Fruit fly (Drosophila melanogaster): Measurements from ENCODE around the gene BoYb.

Gene BoYb

dm6 chr3L:22883649-22884048 is 18.1 kb upstream of the BoYb start (continued):
- TF ChIP-seq Ssrp (tag; optimal IDR thresholded peaks at IDR 0.05) (peak; percentile 5), Nf-YA (GFP tag; IDR thresholded peaks at IDR 0.05) (no peak), Hr51 (GFP tag; optimal IDR thresholded peaks at IDR 0.05) (peak in 1 of 2 experiments; percentile 26), CG10267 (tag; optimal IDR thresholded peaks at IDR 0.05) (peak; percentile 12), CG2678 (tag; optimal IDR thresholded peaks at IDR 0.05) (peak; percentile 26), CG31441 (GFP tag; IDR thresholded peaks at IDR 0.05) (peak; percentile 46), CG17361 (GFP tag; IDR thresholded peaks at IDR 0.05) (0 out of 3 replicates have a peak, but pooled peaks have one; percentile 22), CG18262 (tag; optimal IDR thresholded peaks at IDR 0.05) (peak; percentile 45), Fer1 (GFP tag; optimal IDR thresholded peaks at IDR 0.05) (no peak), Sox102F (GFP tag; optimal IDR thresholded peaks at IDR 0.05) (peak; percentile 25), Max (GFP tag; optimal IDR thresholded peaks at IDR 0.05) (no peak), lov (optimal IDR thresholded peaks at IDR 0.05) (no peak), lov (GFP tag; IDR thresholded peaks at IDR 0.05) (peak; percentile 10; the same call in 1 of the 3 replicates), CG5180 (GFP tag; optimal IDR thresholded peaks at IDR 0.05) (no peak), CG17328 (GFP tag; IDR thresholded peaks at IDR 0.05) (0 out of 2 replicates have a peak, but pooled peaks have one; percentile 24), ind (GFP tag; optimal IDR thresholded peaks at IDR 0.05) (no peak), CG10979 (tag; optimal IDR thresholded peaks at IDR 0.05) (peak; percentile 32), fd96Cb (tag; optimal IDR thresholded peaks at IDR 0.05) (peak; percentile 20), Pdp1 (GFP tag; optimal IDR thresholded peaks at IDR 0.05) (no peak), phol (tag; optimal IDR thresholded peaks at IDR 0.05) (peak; percentile 22), CG17359 (tag; optimal IDR thresholded peaks at IDR 0.05) (peak; percentile 5), CG13424 (tag; optimal IDR thresholded peaks at IDR 0.05) (peak; percentile 9), CG2120 (GFP tag; optimal IDR thresholded peaks at IDR 0.05) (no peak), gem (tag; optimal IDR thresholded peaks at IDR 0.05) (peak; percentile 34), D19A (tag; optimal IDR thresholded peaks at IDR 0.05) (peak; percentile 91), nmo (GFP tag; optimal IDR thresholded peaks at IDR 0.05) (peak; percentile 27), CG7357 (GFP tag; IDR thresholded peaks at IDR 0.05) (no peak), CG7963 (GFP tag; IDR thresholded peaks at IDR 0.05; ENCODE audit: partially characterized antibody) (no peak), CG2712 (tag; optimal IDR thresholded peaks at IDR 0.05) (peak; percentile 42), tap (tag; optimal IDR thresholded peaks at IDR 0.05) (peak; percentile 38), CG11504 (tag; optimal IDR thresholded peaks at IDR 0.05) (peak; percentile 36)

- no peak for TF ChIP-seq CG2678 (tag; optimal IDR thresholded peaks at IDR 0.05)
- no peak for TF ChIP-seq NFAT (GFP tag; IDR thresholded peaks at IDR 0.05)
- no peak for TF ChIP-seq Side (GFP tag; optimal IDR thresholded peaks at IDR 0.05)
- TF ChIP-seq HLHmδ (GFP tag; optimal IDR thresholded peaks at IDR 0.05): no peak
- TF ChIP-seq CG3838 (GFP tag; optimal IDR thresholded peaks at IDR 0.05): no peak
- TF ChIP-seq sens (GFP tag): peak; percentile 18
- no peak for TF ChIP-seq ssp (GFP tag; IDR thresholded peaks at IDR 0.05)
- TF ChIP-seq Ets65A (GFP tag): peak; percentile 55
Measured at dm6 chr3L:22884481-22884880, 17.2 kb upstream of the BoYb start.

- no peak for TF ChIP-seq CG4282 (GFP tag; optimal IDR thresholded peaks at IDR 0.05)
- TF ChIP-seq NK7.1 (GFP tag; optimal IDR thresholded peaks at IDR 0.05): no peak
- no peak for TF ChIP-seq Fer3 (tag; optimal IDR thresholded peaks at IDR 0.05)
- no peak for TF ChIP-seq nau (GFP tag; optimal IDR thresholded peaks at IDR 0.05)
- TF ChIP-seq CG1792 (GFP tag; optimal IDR thresholded peaks at IDR 0.05): no peak
- TF ChIP-seq exex (tag; optimal IDR thresholded peaks at IDR 0.05): peak; percentile 98
- no peak for TF ChIP-seq CG14860 (GFP tag; IDR thresholded peaks at IDR 0.05; ENCODE audit: partially characterized antibody)
- no peak for TF ChIP-seq Atf-2 (GFP tag; optimal IDR thresholded peaks at IDR 0.05)
- TF ChIP-seq jigr1 (GFP tag; IDR thresholded peaks at IDR 0.05): no peak
- TF ChIP-seq Awh (GFP tag; IDR thresholded peaks at IDR 0.05): no peak
- no peak for TF ChIP-seq chm (GFP tag; IDR thresholded peaks at IDR 0.05)
- no peak for TF ChIP-seq danr (GFP tag; IDR thresholded peaks at IDR 0.05)
- TF ChIP-seq CG34376 (GFP tag; optimal IDR thresholded peaks at IDR 0.05): peak; percentile 9
Measured at dm6 chr3L:22885843-22886242, 15.9 kb upstream of the BoYb start.

All from whole organism, embryonic.